Fruit fly (Drosophila melanogaster) whole organism, wandering third instar larva: ENCODE results near the gene Rph.

ENCODE experiments used
- Abd-B ChIP-seq: fragments of >200 bp; optimal IDR thresholded peaks from 2 replicates; lab custom pipeline; 2017; ENCODE audit warnings: missing biosample characterization, missing genetic modification characterization
- CG32264 ChIP-seq: fragments of 200-800 bp; sonication (Bioruptor generic); optimal IDR thresholded peaks from 2 replicates; lab custom pipeline; 2016; ENCODE audit warnings: missing biosample characterization, missing genetic modification characterization
- CG9705 ChIP-seq: fragments of 200-800 bp; sonication (Bioruptor generic); optimal IDR thresholded peaks from 2 replicates; lab custom pipeline; 2018; ENCODE audit warnings: missing biosample characterization, mild to moderate bottlenecking, missing genetic modification characterization
- CrebA ChIP-seq: fragments of 200-800 bp; sonication (Bioruptor generic); optimal IDR thresholded peaks from 2 replicates; lab custom pipeline; 2016; ENCODE audit warnings: missing biosample characterization, mild to moderate bottlenecking, missing genetic modification characterization, borderline replicate concordance
- Dfd ChIP-seq: fragments of >200 bp; optimal IDR thresholded peaks from 2 replicates; lab custom pipeline; 2017; ENCODE audit warnings: missing biosample characterization, missing genetic modification characterization
- Dif ChIP-seq: fragments of 200-275, 200-300 bp; sonication (Bioruptor generic); optimal IDR thresholded peaks from 2 replicates; lab custom pipeline; 2018; ENCODE audit warnings: missing biosample characterization, missing genetic modification characterization; ENCODE audit not compliant: partially characterized antibody
- GATAd ChIP-seq: sonication (Bioruptor generic); optimal IDR thresholded peaks from 2 replicates; lab custom pipeline; 2016; ENCODE audit warnings: missing biosample characterization, missing genetic modification characterization
- HLH106 ChIP-seq: fragments of 200-800 bp; optimal IDR thresholded peaks from 3 replicates; lab custom pipeline; 2019; ENCODE audit warnings: missing biosample characterization, mild to moderate bottlenecking, missing genetic modification characterization, moderate library complexity
- Hnf4 ChIP-seq: fragments of 200-800 bp; sonication (Bioruptor generic); optimal IDR thresholded peaks from 2 replicates; lab custom pipeline; 2016; ENCODE audit warnings: missing biosample characterization, mild to moderate bottlenecking, missing genetic modification characterization
- Hr78 ChIP-seq: fragments of >200 bp; optimal IDR thresholded peaks from 2 replicates; lab custom pipeline; 2017; ENCODE audit warnings: missing biosample characterization, missing genetic modification characterization
- Hr83 ChIP-seq: fragments of 200-300 bp; sonication (Bioruptor generic); optimal IDR thresholded peaks from 2 replicates; lab custom pipeline; 2016; ENCODE audit warnings: missing biosample characterization, mild to moderate bottlenecking, missing genetic modification characterization, moderate library complexity; ENCODE audit not compliant: poor library complexity, severe bottlenecking
- Jra ChIP-seq: sonication (Bioruptor generic); optimal IDR thresholded peaks from 2 replicates; lab custom pipeline; 2016; ENCODE audit warnings: missing biosample characterization, missing genetic modification characterization
- Mio ChIP-seq: sonication (Bioruptor generic); optimal IDR thresholded peaks from 2 replicates; lab custom pipeline; 2016; ENCODE audit warnings: missing biosample characterization, missing genetic modification characterization
- Myc ChIP-seq: fragments of >200 bp; optimal IDR thresholded peaks from 2 replicates; lab custom pipeline; 2017
- N ChIP-seq: fragments of >200 bp; optimal IDR thresholded peaks from 2 replicates; lab custom pipeline; 2018; ENCODE audit warnings: missing biosample characterization, missing external identifiers, missing genetic modification characterization
- OdsH ChIP-seq: fragments of 200-800 bp; sonication (Bioruptor generic); optimal IDR thresholded peaks from 2 replicates; lab custom pipeline; 2016; ENCODE audit warnings: missing biosample characterization, mild to moderate bottlenecking, missing genetic modification characterization
- Rel ChIP-seq, 2 experiments: fragments of 200-800 bp; sonication (Bioruptor generic) in 1 of 2; optimal IDR thresholded peaks; 2 replicates in 1 of 2; 3 replicates in 1 of 2; lab custom pipeline; 2016 to 2019; ENCODE audit warnings: mild to moderate bottlenecking in 2 of 2, missing biosample characterization in 2 of 2, missing genetic modification characterization in 2 of 2, moderate library complexity in 1 of 2
- Sp1 ChIP-seq: fragments of 200-800 bp; sonication (Bioruptor generic); optimal IDR thresholded peaks from 3 replicates; lab custom pipeline; 2019; ENCODE audit warnings: missing biosample characterization, mild to moderate bottlenecking, missing genetic modification characterization, moderate library complexity
- Vsx2 ChIP-seq: fragments of 200-300, 225-300 bp; sonication (Bioruptor generic); optimal IDR thresholded peaks from 2 replicates; lab custom pipeline; 2018; ENCODE audit warnings: missing biosample characterization, missing genetic modification characterization; ENCODE audit not compliant: partially characterized antibody
- br ChIP-seq: fragments of 200-800 bp; sonication (Bioruptor generic); optimal IDR thresholded peaks from 2 replicates; lab custom pipeline; 2016; ENCODE audit warnings: missing biosample characterization, missing genetic modification characterization
- brk ChIP-seq: fragments of 200-800 bp; sonication (Bioruptor generic); optimal IDR thresholded peaks from 2 replicates; lab custom pipeline; 2016; ENCODE audit warnings: missing biosample characterization, mild to moderate bottlenecking, missing genetic modification characterization
- dl ChIP-seq, 2 experiments: fragments of 175-275, 200-275 bp in 1 of 2; fragments of 200-275 bp in 1 of 2; sonication (Bioruptor generic); optimal IDR thresholded peaks; lab custom pipeline; 2018; ENCODE audit warnings: mild to moderate bottlenecking in 2 of 2, missing biosample characterization in 2 of 2, missing genetic modification characterization in 2 of 2, moderate library complexity in 2 of 2; ENCODE audit not compliant: partially characterized antibody in 2 of 2, insufficient read depth in 1 of 2
- dmrt93B ChIP-seq: fragments of 200-800 bp; sonication (Bioruptor generic); optimal IDR thresholded peaks from 2 replicates; lab custom pipeline; 2018; ENCODE audit warnings: missing biosample characterization, mild to moderate bottlenecking, missing genetic modification characterization
- dsf ChIP-seq: sonication (Bioruptor generic); optimal IDR thresholded peaks from 2 replicates; lab custom pipeline; 2016; ENCODE audit warnings: missing biosample characterization, missing genetic modification characterization, borderline replicate concordance
- ey ChIP-seq: fragments of 200-800 bp; sonication (Bioruptor generic); optimal IDR thresholded peaks from 2 replicates; lab custom pipeline; 2016; ENCODE audit warnings: missing biosample characterization, missing genetic modification characterization
- foxo ChIP-seq, 2 experiments: fragments of 200-800 bp; sonication (Bioruptor generic); optimal IDR thresholded peaks; 2 replicates in 1 of 2; 3 replicates in 1 of 2; lab custom pipeline; 2016 to 2017; ENCODE audit warnings: missing biosample characterization in 2 of 2, missing genetic modification characterization in 2 of 2
- fru ChIP-seq: fragments of 200-800 bp; sonication (Bioruptor generic); optimal IDR thresholded peaks from 3 replicates; lab custom pipeline; 2016; ENCODE audit warnings: missing biosample characterization, mild to moderate bottlenecking, missing genetic modification characterization
- jim ChIP-seq: fragments of 175-275, 200-325 bp; sonication (Bioruptor generic); optimal IDR thresholded peaks from 2 replicates; lab custom pipeline; 2016; ENCODE audit warnings: missing biosample characterization, mild to moderate bottlenecking, missing genetic modification characterization
- lola ChIP-seq: fragments of >200 bp; optimal IDR thresholded peaks from 2 replicates; lab custom pipeline; 2017; ENCODE audit warnings: missing biosample characterization, missing genetic modification characterization
- pan ChIP-seq: fragments of >200 bp; optimal IDR thresholded peaks from 2 replicates; lab custom pipeline; 2017
- psq ChIP-seq: fragments of 200-800 bp; sonication (Bioruptor generic); optimal IDR thresholded peaks from 3 replicates; lab custom pipeline; 2017; ENCODE audit warnings: missing biosample characterization, mild to moderate bottlenecking, missing genetic modification characterization, moderate library complexity
- rgr ChIP-seq: fragments of 200-800 bp; sonication (Bioruptor generic); optimal IDR thresholded peaks from 3 replicates; lab custom pipeline; 2016; ENCODE audit warnings: missing biosample characterization, mild to moderate bottlenecking, missing genetic modification characterization
- sage ChIP-seq: fragments of 200-800 bp; sonication (Bioruptor generic); optimal IDR thresholded peaks from 2 replicates; lab custom pipeline; 2016; ENCODE audit warnings: missing biosample characterization, mild to moderate bottlenecking, missing genetic modification characterization
- sv ChIP-seq: fragments of 200-800 bp; sonication (Bioruptor generic); optimal IDR thresholded peaks from 3 replicates; lab custom pipeline; 2016; ENCODE audit warnings: missing biosample characterization, missing genetic modification characterization
- tai ChIP-seq: sonication (Bioruptor generic); optimal IDR thresholded peaks from 2 replicates; lab custom pipeline; 2016; ENCODE audit warnings: missing biosample characterization, missing genetic modification characterization
- usp ChIP-seq: fragments of >200 bp; optimal IDR thresholded peaks from 2 replicates; lab custom pipeline; 2017; ENCODE audit warnings: missing biosample characterization, missing genetic modification characterization
- woc ChIP-seq: sonication (Bioruptor generic); optimal IDR thresholded peaks from 2 replicates; lab custom pipeline; 2016; ENCODE audit warnings: missing biosample characterization, mild to moderate bottlenecking, missing genetic modification characterization

Gene Rph

DNA sequence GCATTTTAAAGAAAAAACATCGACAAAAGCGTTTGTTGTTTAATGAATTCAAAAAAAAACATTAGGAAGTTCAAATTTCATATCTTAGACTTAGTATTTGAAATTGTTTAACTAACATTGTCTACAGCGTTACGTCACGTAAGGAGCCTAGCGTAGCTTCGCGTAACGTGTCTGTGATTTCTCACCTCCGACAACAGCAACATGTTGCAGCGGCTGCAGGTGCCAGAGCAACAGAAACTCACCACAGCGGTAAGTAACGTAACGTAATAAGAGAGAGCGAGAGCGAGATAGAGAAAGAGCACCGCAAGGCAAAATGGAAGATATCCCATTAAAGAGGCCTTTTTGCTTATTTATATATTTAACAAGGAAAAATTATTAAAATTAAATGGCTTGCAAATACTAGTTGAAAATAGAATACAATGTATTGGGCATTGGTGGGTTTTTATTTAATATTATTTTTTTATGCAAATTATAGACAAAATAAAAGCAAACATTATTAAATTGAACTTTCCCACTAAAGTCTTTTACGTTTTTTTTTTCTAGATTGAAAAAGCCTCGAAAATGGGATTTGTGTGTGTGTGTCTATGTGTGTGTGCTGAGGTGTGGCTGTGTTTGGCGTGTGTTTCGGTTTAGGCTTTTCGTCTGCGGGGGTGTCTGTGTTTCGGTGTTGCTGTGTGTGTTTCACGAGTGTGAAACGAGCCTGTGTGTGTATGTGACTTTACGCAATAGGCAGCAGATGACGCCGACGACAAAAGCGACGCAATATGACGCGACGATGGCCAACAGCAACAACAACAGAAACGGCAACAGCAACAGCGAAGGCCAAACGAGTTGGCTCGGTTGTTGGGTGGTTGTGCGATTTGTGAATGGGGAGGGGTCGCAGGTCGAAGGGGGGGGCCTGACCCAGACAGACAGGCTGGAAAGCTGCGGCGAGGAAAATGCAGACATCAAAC lies 27.3 kb downstream of the Rph start:
- TF ChIP-seq lola (GFP tag; lab: Kevin White, UChicago): no peak
- no peak for TF ChIP-seq foxo (GFP tag; optimal IDR thresholded peaks at IDR 0.05; lab: Kevin White, UChicago)
- TF ChIP-seq psq (GFP tag; lab: Kevin White, UChicago): peak; percentile 27
- TF ChIP-seq usp (GFP tag; lab: Kevin White, UChicago): no peak
- TF ChIP-seq, all 38 proteins: peak for 1

DNA sequence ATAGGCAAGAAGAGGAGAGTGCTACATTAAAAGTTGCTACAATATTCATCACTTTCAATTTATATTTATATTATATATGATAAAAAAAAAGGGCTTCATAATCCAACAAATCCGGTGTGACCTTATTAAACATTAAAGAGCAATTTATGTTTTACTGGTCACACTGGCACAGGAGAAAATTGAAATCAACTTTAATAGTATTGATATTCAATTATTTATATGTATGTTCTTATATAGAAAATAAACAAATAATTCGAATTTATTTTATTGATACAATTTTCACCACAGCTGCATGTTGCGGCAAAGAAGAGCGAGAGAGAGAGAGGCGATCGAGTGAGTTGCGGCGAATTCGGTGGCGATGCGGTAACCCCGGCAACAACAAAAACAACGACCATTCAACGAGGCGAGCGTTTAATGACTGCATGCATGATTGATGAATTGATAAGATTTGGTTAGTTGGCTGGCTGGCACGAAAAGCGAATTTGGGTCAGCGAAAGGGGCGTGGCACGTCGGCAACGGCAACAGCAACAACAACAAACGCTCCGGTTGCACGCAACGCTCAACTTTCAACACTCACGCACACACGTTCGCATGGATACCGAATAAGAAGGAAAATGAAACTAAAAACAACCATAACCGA lies 28.1 kb downstream of the Rph start:
- TF ChIP-seq woc: no peak
- TF ChIP-seq GATAd: no peak
- TF ChIP-seq Myc (lab: Kevin White, UChicago): no peak
- TF ChIP-seq Dif (GFP tag; lab: Kevin White, UChicago): no peak
- no peak for TF ChIP-seq Hr78 (GFP tag; lab: Kevin White, UChicago)
- TF ChIP-seq Mio: no peak
- no peak for TF ChIP-seq N (GFP tag; lab: Kevin White, UChicago)
- no peak for TF ChIP-seq CG9705 (GFP tag; lab: Kevin White, UChicago)
- no peak for TF ChIP-seq rgr (GFP tag; lab: Kevin White, UChicago)
- no peak for TF ChIP-seq Rel (GFP tag; optimal IDR thresholded peaks at IDR 0.05; lab: Kevin White, UChicago)
- no peak for TF ChIP-seq Rel (tag; optimal IDR thresholded peaks at IDR 0.05; lab: Kevin White, UChicago)
- TF ChIP-seq br (GFP tag; lab: Kevin White, UChicago): no peak
- no peak for TF ChIP-seq ey (GFP tag; lab: Kevin White, UChicago)

DNA sequence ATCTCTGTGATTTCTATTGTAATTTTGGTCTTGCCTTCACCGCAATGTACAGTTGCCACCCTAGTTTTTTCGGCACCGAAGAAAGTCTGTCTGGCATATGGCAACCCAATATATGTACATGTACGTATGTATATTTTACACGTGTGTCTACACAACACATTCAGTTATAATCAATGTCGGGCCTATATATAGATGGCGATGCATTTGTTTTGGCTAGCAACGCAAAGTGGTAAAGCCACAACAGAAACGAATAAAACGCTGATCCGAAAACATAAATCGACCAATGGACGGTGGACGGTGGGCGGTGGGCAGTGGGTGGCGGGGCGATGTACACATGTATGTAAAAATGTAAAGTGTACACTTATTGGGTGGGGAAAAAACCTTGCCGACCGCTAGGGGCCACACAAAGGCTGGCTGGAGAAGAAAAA lies 28.9 kb downstream of the Rph start:
- TF ChIP-seq brk (GFP tag; lab: Kevin White, UChicago) (no peak), woc (no peak), Sp1 (GFP tag; lab: Kevin White, UChicago) (no peak), sv (GFP tag; lab: Kevin White, UChicago) (no peak), psq (GFP tag; lab: Kevin White, UChicago) (no peak), Mio (no peak)

DNA sequence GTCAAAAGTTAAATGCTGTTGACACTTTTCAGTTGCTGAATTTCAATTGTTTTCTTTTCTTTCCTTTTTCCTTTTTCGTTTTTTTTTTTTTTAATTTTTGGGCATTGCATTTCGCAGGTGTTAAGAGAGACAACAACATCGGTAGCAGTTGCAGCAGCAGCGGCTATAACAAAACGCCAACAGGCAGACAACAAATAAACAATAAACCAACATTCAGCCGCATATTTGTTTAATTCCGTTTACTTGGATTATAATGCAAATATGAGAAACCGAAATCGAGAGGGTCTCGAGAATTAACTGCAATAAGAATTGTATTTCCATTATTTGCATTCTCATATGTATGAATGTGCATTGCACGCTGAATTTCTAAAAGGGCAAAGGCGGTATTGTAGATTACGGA lies 29.4 kb downstream of the Rph start:
- TF ChIP-seq dmrt93B: peak; percentile 45
- TF ChIP-seq GATAd: peak; percentile 69
- no peak for TF ChIP-seq dl (GFP tag; optimal IDR thresholded peaks at IDR 0.05; lab: Kevin White, UChicago; ENCODE audit: insufficient read depth in 1 of 2, partially characterized antibody in 2 of 2)
- no peak for TF ChIP-seq sv (GFP tag; lab: Kevin White, UChicago)
- TF ChIP-seq Jra: peak; percentile 76
- peak; percentile 64 for TF ChIP-seq br (GFP tag; lab: Kevin White, UChicago)
- TF ChIP-seq fru (GFP tag; lab: Kevin White, UChicago): peak; percentile 82
- TF ChIP-seq CrebA: no peak
- TF ChIP-seq CG32264 (GFP tag; lab: Kevin White, UChicago): peak; percentile 68
- no peak for TF ChIP-seq lola (GFP tag; lab: Kevin White, UChicago)
- peak; percentile 19 for TF ChIP-seq Mio
- TF ChIP-seq dsf (GFP tag; lab: Kevin White, UChicago): peak; percentile 6
- TF ChIP-seq foxo (GFP tag; optimal IDR thresholded peaks at IDR 0.05; lab: Kevin White, UChicago): peak in 1 of 2 experiments; percentile 68
- TF ChIP-seq jim (GFP tag; lab: Kevin White, UChicago): peak; percentile 82
- TF ChIP-seq Sp1 (GFP tag; lab: Kevin White, UChicago): peak; percentile 62
- TF ChIP-seq psq (GFP tag; lab: Kevin White, UChicago): peak; percentile 58
- no peak for TF ChIP-seq usp (GFP tag; lab: Kevin White, UChicago)
- TF ChIP-seq rgr (GFP tag; lab: Kevin White, UChicago): peak; percentile 88
- TF ChIP-seq Hr78 (GFP tag; lab: Kevin White, UChicago): no peak
- no peak for TF ChIP-seq Myc (lab: Kevin White, UChicago)
- TF ChIP-seq HLH106: peak; percentile 28
- TF ChIP-seq Hr83 (GFP tag; lab: Kevin White, UChicago): peak; percentile 95
- peak; percentile 41 for TF ChIP-seq brk (GFP tag; lab: Kevin White, UChicago)
- TF ChIP-seq woc: peak; percentile 33
- TF ChIP-seq Hnf4 (GFP tag; lab: Kevin White, UChicago): peak; percentile 82
- TF ChIP-seq ey (GFP tag; lab: Kevin White, UChicago): peak; percentile 44
- no peak for TF ChIP-seq Dfd (GFP tag; lab: Kevin White, UChicago)
- TF ChIP-seq sage: peak; percentile 59
- no peak for TF ChIP-seq pan
- TF ChIP-seq N (GFP tag; lab: Kevin White, UChicago): no peak
- no peak for TF ChIP-seq Rel (GFP tag; optimal IDR thresholded peaks at IDR 0.05; lab: Kevin White, UChicago)
- TF ChIP-seq Rel (tag; optimal IDR thresholded peaks at IDR 0.05; lab: Kevin White, UChicago): no peak
- TF ChIP-seq OdsH: peak; percentile 84
- no peak for TF ChIP-seq Dif (GFP tag; lab: Kevin White, UChicago)
- peak; percentile 24 for TF ChIP-seq CG9705 (GFP tag; lab: Kevin White, UChicago)
- TF ChIP-seq tai (GFP tag; lab: Kevin White, UChicago): peak; percentile 77
- no peak for TF ChIP-seq Vsx2 (GFP tag; lab: Kevin White, UChicago)
- TF ChIP-seq Abd-B (GFP tag; lab: Kevin White, UChicago): no peak
